Fruit fly (Drosophila melanogaster): ENCODE results near the gene CG1789.

CG1789 gene

DNA sequence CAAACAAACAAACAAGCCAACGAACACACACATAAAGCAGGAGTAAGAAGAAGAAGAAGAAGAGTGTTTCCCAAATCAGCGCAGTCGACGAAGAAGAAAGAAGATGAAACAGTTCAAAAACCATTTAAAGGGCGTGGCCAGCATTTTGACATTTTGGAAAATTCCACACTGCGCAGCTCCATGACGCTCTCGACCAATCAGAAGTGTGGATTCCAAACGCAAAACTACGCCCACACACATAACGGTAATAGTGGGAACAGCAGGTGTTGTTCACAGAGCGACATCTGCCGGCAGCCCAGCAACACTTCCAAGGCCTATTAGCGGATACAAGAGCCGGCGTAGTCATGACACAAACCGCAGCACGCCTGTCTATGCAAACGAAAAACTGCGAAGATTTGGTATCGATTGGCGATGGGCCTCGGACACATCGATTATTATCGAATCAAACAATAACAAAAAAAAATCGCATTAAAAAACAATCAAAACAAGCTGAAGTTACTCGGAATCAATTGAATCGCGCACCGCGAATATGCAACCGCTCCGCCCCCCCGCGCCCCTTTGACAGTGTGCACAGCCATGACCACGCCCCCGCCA lies 43.6 kb upstream of the CG1789 start, which contains the start of gene Rubicon (continued):
- TF ChIP-seq CG7786 (GFP tag; optimal IDR thresholded peaks at IDR 0.05) (no peak), CG15269 (tag; optimal IDR thresholded peaks at IDR 0.05) (peak; percentile 11), Sry-β (GFP tag; optimal IDR thresholded peaks at IDR 0.05) (no peak), Hr39 (optimal IDR thresholded peaks at IDR 0.05) (no peak), CG9215 (GFP tag; IDR thresholded peaks at IDR 0.05) (peak; percentile 26; the same call in 1 of the 2 replicates), lbe (GFP tag; optimal IDR thresholded peaks at IDR 0.05) (no peak), zfh1 (GFP tag; IDR thresholded peaks at IDR 0.05) (peak; percentile 45; the same call in 1 of the 3 replicates), cato (GFP tag; optimal IDR thresholded peaks at IDR 0.05; ENCODE audit: borderline replicate concordance) (no peak), CG13424 (tag; optimal IDR thresholded peaks at IDR 0.05) (peak; percentile 35), Fer3 (tag; optimal IDR thresholded peaks at IDR 0.05) (peak; percentile 26), CG8924 (tag; optimal IDR thresholded peaks at IDR 0.05) (peak; percentile 45), Oaz (GFP tag; IDR thresholded peaks at IDR 0.05) (no peak), CG10274 (GFP tag; optimal IDR thresholded peaks at IDR 0.05) (no peak), unpg (GFP tag; optimal IDR thresholded peaks at IDR 0.05) (peak; percentile 11), CG17829 (tag; optimal IDR thresholded peaks at IDR 0.05) (peak; percentile 65), Chrac-16 (GFP tag; optimal IDR thresholded peaks at IDR 0.05) (peak; percentile 15), NC2β (GFP tag; optimal IDR thresholded peaks at IDR 0.05) (peak; percentile 64), Ets97D (GFP tag; optimal IDR thresholded peaks at IDR 0.05) (peak; percentile 89), oc (tag; optimal IDR thresholded peaks at IDR 0.05) (peak; percentile 90), Optix (GFP tag; IDR thresholded peaks at IDR 0.05) (peak; percentile 20; the same call in 1 of the 3 replicates), CG6272 (GFP tag; IDR thresholded peaks at IDR 0.05) (0 out of 2 replicates have a peak, but pooled peaks have one; percentile 27), BEAF-32 (GFP tag; optimal IDR thresholded peaks at IDR 0.05) (peak; percentile 90), Taf1 (GFP tag; IDR thresholded peaks at IDR 0.05) (no peak), B-H2 (GFP tag; optimal IDR thresholded peaks at IDR 0.05) (peak; percentile 59), CG6854 (GFP tag; optimal IDR thresholded peaks at IDR 0.05) (no peak), Doc2 (GFP tag; IDR thresholded peaks at IDR 0.05) (no peak), Vsx1 (GFP tag; optimal IDR thresholded peaks at IDR 0.05) (no peak), CG1832 (GFP tag; optimal IDR thresholded peaks at IDR 0.05) (no peak), tup (GFP tag; optimal IDR thresholded peaks at IDR 0.05) (no peak), corto (GFP tag; optimal IDR thresholded peaks at IDR 0.05) (no peak), danr (GFP tag; IDR thresholded peaks at IDR 0.05) (no peak), Meics (GFP tag; optimal IDR thresholded peaks at IDR 0.05) (peak; percentile 29), CG12299 (tag; optimal IDR thresholded peaks at IDR 0.05) (peak; percentile 13), CG1233 (GFP tag; optimal IDR thresholded peaks at IDR 0.05) (peak; percentile 44), sc (optimal IDR thresholded peaks at IDR 0.05) (no peak), sc (GFP tag; optimal IDR thresholded peaks at IDR 0.05) (no peak), kni (GFP tag; optimal IDR thresholded peaks at IDR 0.05) (peak; percentile 6), dimm (GFP tag; IDR thresholded peaks at IDR 0.05) (no peak), pum (GFP tag; optimal IDR thresholded peaks at IDR 0.05) (peak; percentile 16), slou (GFP tag; optimal IDR thresholded peaks at IDR 0.05) (no peak), ems (GFP tag; optimal IDR thresholded peaks at IDR 0.05) (no peak), ewg (GFP tag; optimal IDR thresholded peaks at IDR 0.05) (peak; percentile 31), ind (GFP tag; optimal IDR thresholded peaks at IDR 0.05) (peak; percentile 20), Dll (GFP tag; IDR thresholded peaks at IDR 0.05; ENCODE audit: partially characterized antibody) (peak; percentile 89), Trl (optimal IDR thresholded peaks at IDR 0.05) (no peak), Trl (GFP tag; optimal IDR thresholded peaks at IDR 0.05) (peak; percentile 36), CG14667 (GFP tag; IDR thresholded peaks at IDR 0.05) (no peak), Sry-δ (GFP tag; optimal IDR thresholded peaks at IDR 0.05) (peak; percentile 87), vnd (GFP tag; IDR thresholded peaks at IDR 0.05; ENCODE audit: partially characterized antibody) (peak; percentile 74), CG11093 (GFP tag; IDR thresholded peaks at IDR 0.05) (no peak), CG3995 (GFP tag; optimal IDR thresholded peaks at IDR 0.05) (peak; percentile 10)

All from whole organism, embryonic.